Fruit fly (Drosophila melanogaster): ENCODE data around the gene SdhD.

Gene SdhD

DNA sequence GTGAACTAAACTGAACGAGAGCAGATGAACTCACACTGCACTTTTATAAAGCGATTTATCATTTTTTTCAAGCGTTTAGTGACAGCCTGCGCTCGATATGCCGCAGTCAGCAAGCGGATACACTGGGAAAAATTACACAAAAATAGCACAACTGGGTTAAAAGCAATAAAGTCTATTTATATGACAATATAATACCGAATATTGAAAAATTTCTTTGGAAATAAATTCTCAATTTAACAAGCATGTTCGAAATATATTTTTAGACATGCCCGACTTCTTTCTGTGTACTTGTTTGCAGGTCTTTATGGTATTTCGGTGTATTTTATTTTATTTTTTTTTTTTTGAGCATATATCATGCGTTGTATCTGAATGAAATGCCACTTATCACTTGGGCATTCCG is 46.5 kb downstream of the SdhD start (continued):
- TF ChIP-seq CG17568 (GFP tag; optimal IDR thresholded peaks at IDR 0.05) (peak; percentile 42), CG18619 (GFP tag; optimal IDR thresholded peaks at IDR 0.05) (peak; percentile 41), CG2889 (GFP tag; IDR thresholded peaks at IDR 0.05) (peak; percentile 59; the same call in 1 of the 3 replicates), gfzf (GFP tag; optimal IDR thresholded peaks at IDR 0.05) (no peak), Dip3 (GFP tag; optimal IDR thresholded peaks at IDR 0.05) (no peak), CG7987 (GFP tag; optimal IDR thresholded peaks at IDR 0.05) (no peak), CG1792 (GFP tag; optimal IDR thresholded peaks at IDR 0.05) (peak; percentile 47), vfl (GFP tag; optimal IDR thresholded peaks at IDR 0.05) (no peak), CG7357 (GFP tag; IDR thresholded peaks at IDR 0.05) (no peak), CG11504 (tag; optimal IDR thresholded peaks at IDR 0.05) (peak; percentile 65), CG4820 (GFP tag; optimal IDR thresholded peaks at IDR 0.05) (peak; percentile 78), grn (GFP tag; optimal IDR thresholded peaks at IDR 0.05) (no peak), vnd (GFP tag; IDR thresholded peaks at IDR 0.05; ENCODE audit: partially characterized antibody) (no peak), CG7786 (GFP tag; optimal IDR thresholded peaks at IDR 0.05) (peak; percentile 28), tup (GFP tag; optimal IDR thresholded peaks at IDR 0.05) (no peak), mirr (GFP tag; optimal IDR thresholded peaks at IDR 0.05) (no peak), kni (GFP tag; optimal IDR thresholded peaks at IDR 0.05) (no peak), CG18476 (GFP tag; optimal IDR thresholded peaks at IDR 0.05) (peak; percentile 34), da (GFP tag; optimal IDR thresholded peaks at IDR 0.05) (no peak), Pdp1 (GFP tag; optimal IDR thresholded peaks at IDR 0.05) (peak; percentile 44 to 66), CG11398 (GFP tag; optimal IDR thresholded peaks at IDR 0.05) (no peak), pros (GFP tag; optimal IDR thresholded peaks at IDR 0.05) (no peak), fd3F (GFP tag; optimal IDR thresholded peaks at IDR 0.05) (peak; percentile 40), gsb-n (tag; optimal IDR thresholded peaks at IDR 0.05) (peak; percentile 69), jigr1 (GFP tag; IDR thresholded peaks at IDR 0.05) (0 out of 3 replicates have a peak, but pooled peaks have one; percentile 12), ci (GFP tag; IDR thresholded peaks at IDR 0.05) (peak; percentile 86), Sox100B (GFP tag; optimal IDR thresholded peaks at IDR 0.05) (peak; percentile 57), Poxn (GFP tag; IDR thresholded peaks at IDR 0.05) (no peak), onecut (GFP tag; IDR thresholded peaks at IDR 0.05) (0 out of 2 replicates have a peak, but pooled peaks have one; percentile 38), Chrac-16 (GFP tag; optimal IDR thresholded peaks at IDR 0.05) (peak; percentile 63), CG2199 (GFP tag; IDR thresholded peaks at IDR 0.05) (no peak), Drgx (GFP tag; IDR thresholded peaks at IDR 0.05) (peak; percentile 46), cato (GFP tag; optimal IDR thresholded peaks at IDR 0.05; ENCODE audit: borderline replicate concordance) (peak; percentile 26), CG10959 (GFP tag; IDR thresholded peaks at IDR 0.05) (peak; percentile 13; the same call in 1 of the 2 replicates), hth (optimal IDR thresholded peaks at IDR 0.05) (no peak), gcm2 (GFP tag; optimal IDR thresholded peaks at IDR 0.05) (peak; percentile 16), tin (GFP tag; optimal IDR thresholded peaks at IDR 0.05) (peak; percentile 71), Usf (GFP tag; optimal IDR thresholded peaks at IDR 0.05) (no peak), Fer1 (GFP tag; optimal IDR thresholded peaks at IDR 0.05) (no peak), CG11723 (GFP tag; optimal IDR thresholded peaks at IDR 0.05) (no peak), dmrt99B (tag; optimal IDR thresholded peaks at IDR 0.05) (peak; percentile 81), p53 (GFP tag; optimal IDR thresholded peaks at IDR 0.05) (no peak), CG5245 (GFP tag; optimal IDR thresholded peaks at IDR 0.05) (peak; percentile 59), CG8944 (GFP tag; optimal IDR thresholded peaks at IDR 0.05) (peak; percentile 47), CG10147 (GFP tag; optimal IDR thresholded peaks at IDR 0.05) (no peak), CG12942 (GFP tag; optimal IDR thresholded peaks at IDR 0.05) (peak; percentile 40), Sin3A (optimal IDR thresholded peaks at IDR 0.05) (no peak), ase (GFP tag; IDR thresholded peaks at IDR 0.05) (0 out of 3 replicates have a peak, but pooled peaks have one; percentile 46), CG3163 (GFP tag; optimal IDR thresholded peaks at IDR 0.05) (no peak), Lhr (GFP tag; optimal IDR thresholded peaks at IDR 0.05) (peak; percentile 5), pb (GFP tag; optimal IDR thresholded peaks at IDR 0.05) (peak; percentile 11), CG12104 (GFP tag; optimal IDR thresholded peaks at IDR 0.05) (no peak)

Measured in whole organism, embryonic.